Worm (Caenorhabditis elegans) whole organism, L4 larva: ENCODE measurements around the gene ttr-49.
"Not testable (repeated sequence)": the region's sequence is repeated elsewhere in the genome, so short reads cannot be mapped to it uniquely, and the experiment has no call there.

Source experiments
- T20F7.1 ChIP-seq: fragments of 200-800 bp; sonication (Bioruptor generic); optimal IDR thresholded peaks from 2 replicates; lab custom pipeline; 2018; ENCODE audit warnings: mild to moderate bottlenecking, missing genetic modification characterization, missing compliant biosample characterization
- arid-1 ChIP-seq: fragments of 200-800 bp; sonication (Bioruptor generic); conservative IDR thresholded peaks from 2 replicates; pipeline ENCODE4 v1.3.6; 2022; ENCODE audit warnings: missing genetic modification reagents, missing genetic modification characterization, missing compliant biosample characterization
- daf-12 ChIP-seq: fragments of 150-350 bp; optimal IDR thresholded peaks from 2 replicates; lab custom pipeline; 2014; ENCODE audit warnings: missing biosample characterization, missing genetic modification reagents, missing genetic modification characterization
- egl-27 ChIP-seq: sonication (generic microtip); optimal IDR thresholded peaks from 3 replicates; lab custom pipeline; 2017; ENCODE audit warnings: missing biosample characterization, missing genetic modification reagents, missing genetic modification characterization
- jun-1 ChIP-seq: fragments of 150-350 bp; optimal IDR thresholded peaks from 2 replicates; lab custom pipeline; 2014; ENCODE audit warnings: missing biosample characterization, missing genetic modification reagents, missing genetic modification characterization
- lir-3 ChIP-seq: sonication (generic microtip); optimal IDR thresholded peaks from 2 replicates; lab custom pipeline; 2016; ENCODE audit warnings: mild to moderate bottlenecking, missing genetic modification characterization, missing compliant biosample characterization
- nhr-48 ChIP-seq: sonication (generic microtip); optimal IDR thresholded peaks from 2 replicates; lab custom pipeline; 2016; ENCODE audit warnings: mild to moderate bottlenecking, missing genetic modification characterization, missing compliant biosample characterization
- pha-4 ChIP-seq, 2 experiments: fragments of 150-350 bp in 1 of 2; fragments of 200-800 bp in 1 of 2; sonication (Bioruptor generic) in 1 of 2; IDR thresholded peaks in 1 of 2; optimal IDR thresholded peaks in 1 of 2; 2 replicates each; pipeline versions ENCODE4 v1.3.6 to Lab custom; 2014 to 2022; ENCODE audit warnings: missing genetic modification characterization in 2 of 2, missing genetic modification reagents in 2 of 2, missing biosample characterization in 1 of 2, missing compliant biosample characterization in 1 of 2
- unc-130 ChIP-seq: sonication (generic microtip); optimal IDR thresholded peaks from 2 replicates; lab custom pipeline; 2016; ENCODE audit warnings: missing genetic modification reagents, missing genetic modification characterization, missing compliant biosample characterization

DNA sequence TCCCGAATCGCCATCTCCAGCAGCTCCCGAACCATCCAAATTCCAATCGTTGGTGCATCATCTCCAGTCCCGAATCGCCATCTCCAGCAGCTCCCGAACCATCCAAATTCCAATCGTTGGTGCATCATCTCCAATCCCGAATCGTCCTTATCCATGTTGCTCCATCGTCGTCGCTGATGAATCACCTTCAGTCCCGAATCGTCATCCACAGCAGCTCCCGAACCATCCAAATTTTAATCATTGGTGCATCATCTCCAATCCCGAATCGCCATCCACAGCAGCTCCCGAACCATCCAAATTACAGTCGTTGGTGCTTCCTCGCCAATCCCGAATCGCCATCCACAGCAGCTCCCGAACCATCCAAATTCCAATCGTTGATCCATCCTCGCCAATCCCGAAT, 17.0 kb downstream of the ttr-49 start:
- not testable (repeated sequence) for TF ChIP-seq egl-27 (tag; lab: Kevin White, UChicago); unc-130 (GFP tag; lab: Kevin White, UChicago); nhr-48; pha-4 (GFP tag; IDR thresholded peaks at IDR 0.05; lab: Robert Waterston, UW); pha-4 (tag; optimal IDR thresholded peaks at IDR 0.05; lab: Kevin White, UChicago); daf-12 (tag; lab: Kevin White, UChicago); T20F7.1; lir-3 (tag; lab: Kevin White, UChicago); arid-1 (GFP tag; lab: Robert Waterston, UW); jun-1
